Fruit fly (Drosophila melanogaster): ENCODE results near the gene CG13894.

- TF ChIP-seq CG8478 (optimal IDR thresholded peaks at IDR 0.05) (no peak), psq (optimal IDR thresholded peaks at IDR 0.05) (no peak), Dll (optimal IDR thresholded peaks at IDR 0.05) (no peak)
These were observed 6.0 kb upstream of the CG13894 start for dm6 chr3L:704661-705543.
